Worm (Caenorhabditis elegans) whole organism, L2 larva: ENCODE data around the gene sre-1.

Source experiments
- C34F6.9 ChIP-seq: fragments of 150-350 bp; optimal IDR thresholded peaks from 2 replicates; lab custom pipeline; 2014; ENCODE audit warnings: missing biosample characterization, missing genetic modification characterization
- F13H6.1 ChIP-seq: sonication (generic microtip); optimal IDR thresholded peaks from 2 replicates; lab custom pipeline; 2016; ENCODE audit warnings: missing genetic modification characterization, missing compliant biosample characterization
- Y55F3AM.14 ChIP-seq: fragments of 200-800 bp; sonication (Bioruptor generic); optimal IDR thresholded peaks from 2 replicates; lab custom pipeline; 2018; ENCODE audit warnings: mild to moderate bottlenecking, missing genetic modification characterization, missing compliant biosample characterization
- ZK546.5 ChIP-seq: sonication (generic microtip); optimal IDR thresholded peaks from 2 replicates; lab custom pipeline; 2017; ENCODE audit warnings: missing biosample characterization, missing genetic modification characterization
- aly-2 ChIP-seq: fragments of 150-350 bp; optimal IDR thresholded peaks from 2 replicates; lab custom pipeline; 2014; ENCODE audit warnings: missing biosample characterization, missing genetic modification characterization
- ceh-16 ChIP-seq: fragments of 150-350 bp; optimal IDR thresholded peaks from 2 replicates; lab custom pipeline; 2014; ENCODE audit warnings: missing biosample characterization, missing genetic modification characterization
- crh-2 ChIP-seq: sonication (generic microtip); optimal IDR thresholded peaks from 2 replicates; lab custom pipeline; 2017; ENCODE audit warnings: missing biosample characterization, missing genetic modification characterization
- elt-1 ChIP-seq: fragments of 150-350 bp; optimal IDR thresholded peaks from 2 replicates; lab custom pipeline; 2014; ENCODE audit warnings: missing biosample characterization, missing genetic modification characterization
- fos-1 ChIP-seq: fragments of 150-350 bp; optimal IDR thresholded peaks from 2 replicates; lab custom pipeline; 2014; ENCODE audit warnings: missing biosample characterization, missing genetic modification characterization
- lin-11 ChIP-seq: fragments of 150-350 bp; sonication (generic microtip); optimal IDR thresholded peaks from 2 replicates; lab custom pipeline; 2014; ENCODE audit warnings: missing biosample characterization, missing genetic modification characterization, inconsistent platforms, mixed read lengths
- lin-39 ChIP-seq: fragments of 150-350 bp; optimal IDR thresholded peaks from 2 replicates; lab custom pipeline; 2014; ENCODE audit warnings: missing biosample characterization, missing genetic modification reagents, missing genetic modification characterization
- lsy-2 ChIP-seq, 2 experiments: fragments of 150-350 bp in 1 of 2; sonication (generic microtip) in 1 of 2; optimal IDR thresholded peaks; 2 replicates each; lab custom pipeline; 2014 to 2017; ENCODE audit warnings: missing biosample characterization in 2 of 2, missing genetic modification characterization in 2 of 2
- mbf-1 ChIP-seq: sonication (generic microtip); optimal IDR thresholded peaks from 2 replicates; lab custom pipeline; 2017; ENCODE audit warnings: missing biosample characterization, missing genetic modification characterization
- nhr-10 ChIP-seq: sonication (generic microtip); optimal IDR thresholded peaks from 2 replicates; lab custom pipeline; 2017; ENCODE audit warnings: missing biosample characterization, missing genetic modification characterization
- nhr-11 ChIP-seq: fragments of 150-350 bp; optimal IDR thresholded peaks from 2 replicates; lab custom pipeline; 2014; ENCODE audit warnings: missing biosample characterization, missing genetic modification characterization
- nhr-129 ChIP-seq: fragments of 150-350 bp; optimal IDR thresholded peaks from 2 replicates; lab custom pipeline; 2014; ENCODE audit warnings: missing biosample characterization, missing genetic modification characterization
- nhr-21 ChIP-seq: fragments of 150-350 bp; optimal IDR thresholded peaks from 2 replicates; lab custom pipeline; 2014; ENCODE audit warnings: missing biosample characterization, missing genetic modification characterization
- nhr-237 ChIP-seq: fragments of 150-350 bp; optimal IDR thresholded peaks from 2 replicates; lab custom pipeline; 2014; ENCODE audit warnings: missing biosample characterization, missing genetic modification characterization
- nhr-25 ChIP-seq: fragments of 150-350 bp; sonication (generic microtip); optimal IDR thresholded peaks from 3 replicates; lab custom pipeline; 2014; ENCODE audit warnings: missing biosample characterization, missing genetic modification characterization
- nhr-77 ChIP-seq: fragments of 150-350 bp; optimal IDR thresholded peaks from 2 replicates; lab custom pipeline; 2014; ENCODE audit warnings: missing biosample characterization, missing genetic modification characterization
- peb-1 ChIP-seq: fragments of 150-350 bp; optimal IDR thresholded peaks from 2 replicates; lab custom pipeline; 2014; ENCODE audit warnings: missing biosample characterization, missing genetic modification characterization
- skn-1 ChIP-seq: sonication (generic microtip); optimal IDR thresholded peaks from 2 replicates; lab custom pipeline; 2017; ENCODE audit warnings: missing biosample characterization, missing genetic modification characterization
- sma-9 ChIP-seq, 2 experiments: fragments of 150-350 bp in 1 of 2; sonication (generic microtip) in 1 of 2; optimal IDR thresholded peaks; 2 replicates each; lab custom pipeline; 2014 to 2016; ENCODE audit warnings: missing genetic modification characterization in 2 of 2, mild to moderate bottlenecking in 1 of 2, missing biosample characterization in 1 of 2, missing compliant biosample characterization in 1 of 2, missing genetic modification reagents in 1 of 2, moderate library complexity in 1 of 2
- snpc-4 ChIP-seq: fragments of 150-350 bp; optimal IDR thresholded peaks from 2 replicates; lab custom pipeline; 2014; ENCODE audit warnings: missing biosample characterization, missing genetic modification characterization
- unc-55 ChIP-seq: fragments of 150-350 bp; sonication (generic microtip); optimal IDR thresholded peaks from 3 replicates; lab custom pipeline; 2014; ENCODE audit warnings: missing biosample characterization, missing genetic modification reagents, missing genetic modification characterization
- unc-62 ChIP-seq: fragments of 150-350 bp; optimal IDR thresholded peaks from 2 replicates; lab custom pipeline; 2014; ENCODE audit warnings: missing biosample characterization, missing genetic modification reagents, missing genetic modification characterization
- zag-1 ChIP-seq: fragments of 150-350 bp; optimal IDR thresholded peaks from 2 replicates; lab custom pipeline; 2014; ENCODE audit warnings: missing biosample characterization, missing genetic modification characterization

Gene sre-1

DNA sequence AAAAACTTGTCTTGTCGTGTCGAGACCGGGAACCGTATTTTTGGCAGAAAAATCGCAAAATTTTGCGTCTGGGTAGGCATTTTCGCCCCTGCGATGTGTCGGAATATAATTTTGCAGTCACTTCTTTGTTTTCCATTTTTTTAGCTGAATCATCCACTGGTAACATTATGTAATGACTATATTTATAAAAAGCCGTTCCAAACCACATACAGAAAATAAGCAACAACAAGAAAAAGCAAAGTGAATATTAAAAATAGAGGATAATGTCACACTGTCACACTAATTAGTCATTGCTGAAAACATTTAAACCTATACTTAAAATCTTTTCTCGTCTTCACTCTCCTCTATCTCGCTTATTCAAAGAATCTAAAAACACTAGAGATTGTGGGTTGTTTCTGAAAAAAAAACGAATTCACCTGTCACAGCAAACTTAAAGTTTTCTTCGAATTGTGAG lies at the start of gene sre-1:
Gene sre-1, plus strand, starts transcription at position 404 of the 454 bp plus-strand sequence.
- TF ChIP-seq zag-1 (tag; lab: Kevin White, UChicago) (no peak), nhr-237 (tag; lab: Kevin White, UChicago) (no peak), ZK546.5 (tag; lab: Kevin White, UChicago) (no peak), snpc-4 (tag; lab: Kevin White, UChicago) (no peak), elt-1 (no peak), crh-2 (tag; lab: Kevin White, UChicago) (no peak), ceh-16 (no peak), mbf-1 (no peak)
- TF ChIP-seq, all 48 proteins: peak for 0

DNA sequence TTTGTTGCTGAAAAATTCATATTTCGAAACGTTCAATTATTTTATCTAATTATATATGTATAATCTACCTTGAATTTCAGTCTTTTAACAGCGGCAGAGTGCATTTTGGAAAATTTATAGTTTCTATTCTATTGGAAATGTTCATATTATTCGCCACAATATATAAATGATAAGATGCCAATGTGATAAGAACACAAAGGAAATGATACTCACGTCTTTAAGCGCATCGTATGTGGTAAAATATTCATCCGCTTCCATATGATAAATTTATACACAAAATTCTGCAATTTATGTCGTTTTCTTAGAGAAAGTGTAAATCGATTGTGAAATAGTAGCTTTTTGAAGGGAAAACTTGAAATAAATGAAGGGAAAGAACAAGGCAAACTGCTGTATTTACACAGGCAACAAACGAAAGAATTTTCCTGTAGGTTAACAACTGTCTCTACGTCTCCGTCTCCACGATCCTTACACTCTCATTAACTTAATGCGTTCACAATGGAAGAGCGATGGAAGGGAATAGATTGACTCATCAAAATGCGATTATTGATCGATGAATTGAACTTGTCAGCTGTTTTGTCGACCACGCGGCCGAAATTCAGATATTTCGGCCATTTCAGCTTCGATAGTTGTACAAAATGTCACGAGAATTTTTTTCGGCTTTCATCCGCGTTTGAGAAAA lies 47.4 kb upstream of the sre-1 start, which contains the start of gene alfa-1:
Gene alfa-1, minus strand, starts transcription at position 515 of the 679 bp plus-strand sequence.
- TF ChIP-seq aly-2 (tag; lab: Kevin White, UChicago) (no peak), C34F6.9 (tag; lab: Kevin White, UChicago) (peak; percentile 49), unc-62 (GFP tag; lab: Kevin White, UChicago) (no peak), nhr-129 (tag; lab: Kevin White, UChicago) (peak; percentile 26), unc-55 (GFP tag; lab: Kevin White, UChicago) (no peak), nhr-21 (tag; lab: Kevin White, UChicago) (no peak), fos-1 (tag; lab: Kevin White, UChicago) (peak; percentile 57), sma-9 (GFP tag; optimal IDR thresholded peaks at IDR 0.05; lab: Kevin White, UChicago) (peak; percentile 10), sma-9 (tag; optimal IDR thresholded peaks at IDR 0.05; lab: Kevin White, UChicago) (no peak), F13H6.1 (tag; lab: Kevin White, UChicago) (peak; percentile 32), lin-39 (no peak)

DNA sequence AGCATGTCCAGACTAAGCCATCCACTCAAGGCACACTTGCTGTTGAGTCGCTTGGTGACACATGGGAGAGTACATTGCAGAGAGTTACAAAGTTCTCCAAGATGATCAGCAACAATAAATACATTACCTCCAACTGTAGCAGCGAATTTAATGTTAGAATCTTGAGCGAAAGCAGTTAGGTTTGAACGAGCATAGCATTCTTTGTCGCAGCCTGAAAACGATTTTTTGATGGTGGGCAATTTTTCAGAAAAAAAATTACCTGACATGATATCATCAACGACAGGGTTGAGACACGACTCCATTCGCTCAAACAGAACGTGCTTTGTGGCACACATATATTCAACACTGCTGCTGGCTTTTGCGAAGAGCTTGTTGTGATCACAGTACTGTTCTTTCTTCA lies 46.5 kb upstream of the sre-1 start:
- TF ChIP-seq lin-39 (no peak), nhr-77 (tag; lab: Kevin White, UChicago) (no peak), Y55F3AM.14 (GFP tag; lab: Kevin White, UChicago) (no peak), nhr-10 (tag; lab: Kevin White, UChicago) (no peak), fos-1 (tag; lab: Kevin White, UChicago) (no peak), unc-55 (GFP tag; lab: Kevin White, UChicago) (no peak)

DNA sequence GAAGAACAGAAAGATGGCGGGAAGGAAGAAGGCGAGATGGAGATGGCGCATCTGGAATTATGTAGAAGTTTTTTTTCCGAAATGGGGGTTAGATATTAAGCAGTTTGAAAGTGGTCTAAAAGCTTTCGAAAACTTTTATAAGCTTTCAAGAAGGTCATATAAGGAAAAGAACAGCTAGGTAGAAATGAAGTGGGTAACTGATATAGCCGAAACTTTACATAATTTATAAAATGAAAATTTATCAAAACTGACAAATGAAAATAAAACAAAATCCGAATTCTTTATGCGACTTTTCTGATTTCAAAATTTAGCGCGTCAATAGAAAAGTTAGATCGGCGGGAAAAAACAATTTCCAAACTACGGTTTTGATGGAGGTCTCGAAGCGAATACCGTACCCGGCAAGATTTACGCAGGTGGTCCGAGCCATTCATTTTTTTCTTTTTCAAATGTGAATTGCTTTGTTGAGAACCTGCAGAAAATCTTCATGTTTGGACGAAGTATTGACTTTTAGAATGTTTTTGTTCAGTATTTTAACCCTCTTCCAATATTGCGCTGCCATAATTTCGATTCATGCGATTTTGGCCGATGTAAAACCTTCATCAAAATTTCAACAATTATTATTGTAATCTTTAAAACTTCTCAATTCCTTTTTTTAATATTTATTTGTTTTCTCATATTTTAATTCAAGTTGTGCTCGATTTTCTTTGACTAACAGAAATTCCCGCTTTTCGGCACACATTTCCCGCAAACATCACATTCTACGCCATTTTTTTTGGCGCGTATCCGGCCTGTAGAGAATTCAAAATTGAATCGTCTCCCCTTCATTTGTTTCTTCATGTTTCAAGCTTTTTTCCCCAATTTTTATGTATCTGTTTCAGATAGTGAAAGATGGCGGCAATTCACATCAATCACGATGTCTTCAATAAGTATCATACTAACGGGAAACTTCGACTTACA lies 45.5 kb upstream of the sre-1 start, which contains the start of the genes F18A1.7 and rpa-1:
Gene F18A1.7, minus strand, starts transcription at position 51 of the 957 bp plus-strand sequence.
Gene rpa-1, plus strand, starts transcription at position 879 of the 957 bp plus-strand sequence.
- TF ChIP-seq crh-2 (tag; lab: Kevin White, UChicago), result no peak
- TF ChIP-seq nhr-129 (tag; lab: Kevin White, UChicago), result peak; percentile 36
- TF ChIP-seq ZK546.5 (tag; lab: Kevin White, UChicago), result no peak
- TF ChIP-seq skn-1, result no peak
- no peak for TF ChIP-seq peb-1 (tag; lab: Kevin White, UChicago)
- peak in 1 of 2 experiments; percentile 37 for TF ChIP-seq lsy-2 (tag; optimal IDR thresholded peaks at IDR 0.05; lab: Kevin White, UChicago)
- peak; percentile 24 for TF ChIP-seq unc-55 (GFP tag; lab: Kevin White, UChicago)
- TF ChIP-seq unc-62 (GFP tag; lab: Kevin White, UChicago), result no peak
- peak; percentile 55 for TF ChIP-seq C34F6.9 (tag; lab: Kevin White, UChicago)
- peak; percentile 9 for TF ChIP-seq fos-1 (tag; lab: Kevin White, UChicago)
- no peak for TF ChIP-seq lin-11 (tag; lab: Kevin White, UChicago)

DNA sequence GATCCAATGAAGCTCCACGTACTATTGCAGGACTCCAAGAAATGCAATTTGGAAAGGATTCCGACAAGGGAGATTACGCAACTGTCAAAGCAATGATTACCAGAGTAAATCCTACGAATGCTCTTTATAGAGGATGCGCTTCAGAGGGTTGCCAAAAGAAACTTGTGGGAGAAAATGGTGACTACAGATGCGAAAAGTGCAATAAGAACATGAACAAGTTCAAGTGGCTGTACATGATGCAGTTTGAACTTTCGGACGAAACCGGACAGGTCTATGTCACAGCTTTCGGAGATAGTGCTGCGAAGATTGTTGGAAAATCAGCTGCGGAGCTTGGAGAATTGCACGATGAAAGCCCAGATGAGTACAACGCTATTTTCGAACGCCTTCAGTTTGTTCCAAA lies 43.2 kb upstream of the sre-1 start:
- TF ChIP-seq nhr-11 (tag; lab: Kevin White, UChicago), result no peak
- TF ChIP-seq, all 48 proteins: peak for 0

DNA sequence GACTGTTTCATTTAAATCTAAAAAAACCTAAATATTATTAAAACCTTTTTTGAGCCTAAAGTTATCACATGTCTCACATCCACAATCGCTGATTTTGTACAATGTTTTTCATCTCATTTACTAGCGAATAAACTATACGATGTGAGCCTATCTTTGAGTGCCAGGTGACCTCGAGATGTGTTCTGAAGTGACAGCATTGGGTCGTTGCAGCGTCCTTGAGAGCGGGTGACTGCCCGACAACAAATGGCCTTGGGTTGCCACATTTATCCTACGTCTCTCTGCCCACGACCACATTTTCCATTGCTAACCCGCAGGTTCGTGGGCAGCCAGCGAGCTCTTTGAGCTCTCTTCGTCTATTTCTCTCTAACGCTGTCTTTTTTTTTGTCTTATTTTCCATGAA lies 42.5 kb upstream of the sre-1 start, which contains the start of gene lir-2:
Gene lir-2, plus strand, starts transcription at position 301 of the 400 bp plus-strand sequence.
- peak; percentile 3 for TF ChIP-seq nhr-25
- TF ChIP-seq skn-1, result no peak
- TF ChIP-seq, all 48 proteins: peak for 1
